Fruit fly (Drosophila melanogaster) whole organism, embryonic: ENCODE data around the gene Dup99B.

Source experiments
- Antp ChIP-seq: fragments of 200-800 bp; sonication (Bioruptor generic); optimal IDR thresholded peaks from 3 replicates; lab custom pipeline; 2016; ENCODE audit warnings: missing biosample characterization, missing genetic modification characterization
- B-H1 ChIP-seq: fragments of 200-800 bp; sonication (Bioruptor generic); IDR thresholded peaks from 3 replicates; pipeline ENCODE4 v1.3.6; 2022; ENCODE audit warnings: missing biosample characterization, missing genetic modification characterization
- Bdp1 ChIP-seq: fragments of 200-800 bp; sonication (Bioruptor generic); optimal IDR thresholded peaks from 3 replicates; lab custom pipeline; 2016; ENCODE audit warnings: missing biosample characterization, missing genetic modification characterization
- BtbVII ChIP-seq: fragments of 200-800 bp; sonication (Bioruptor generic); optimal IDR thresholded peaks from 3 replicates; lab custom pipeline; 2017; ENCODE audit warnings: missing biosample characterization, mild to moderate bottlenecking, missing genetic modification characterization
- Bteb2 ChIP-seq: fragments of 200-800 bp; sonication (Bioruptor generic); optimal IDR thresholded peaks from 2 replicates; lab custom pipeline; 2016; ENCODE audit warnings: missing biosample characterization, missing genetic modification characterization
- CG10431 ChIP-seq: fragments of 200-800 bp; sonication (Bioruptor generic); optimal IDR thresholded peaks from 3 replicates; lab custom pipeline; 2018; ENCODE audit warnings: missing biosample characterization, mild to moderate bottlenecking, missing genetic modification characterization
- CG13296 ChIP-seq: fragments of 200-800 bp; sonication (Bioruptor generic); optimal IDR thresholded peaks from 3 replicates; lab custom pipeline; 2018; ENCODE audit warnings: missing biosample characterization, mild to moderate bottlenecking, missing genetic modification characterization
- CG14441 ChIP-seq: fragments of 200-800 bp; sonication (Bioruptor generic); IDR thresholded peaks from 2 replicates; pipeline ENCODE4 v1.3.6; 2022; ENCODE audit warnings: missing biosample characterization, missing genetic modification characterization
- CG1792 ChIP-seq: fragments of 200-800 bp; sonication (Bioruptor generic); optimal IDR thresholded peaks from 2 replicates; lab custom pipeline; 2016; ENCODE audit warnings: missing biosample characterization, missing genetic modification characterization
- CG2202 ChIP-seq: fragments of 200-800 bp; sonication (Bioruptor generic); optimal IDR thresholded peaks from 2 replicates; lab custom pipeline; 2018; ENCODE audit warnings: missing biosample characterization, mild to moderate bottlenecking, missing genetic modification characterization
- CG2712 ChIP-seq: fragments of 200-800 bp; optimal IDR thresholded peaks from 3 replicates; lab custom pipeline; 2019; ENCODE audit warnings: missing biosample characterization, mild to moderate bottlenecking, missing genetic modification characterization, moderate library complexity
- CG3407 ChIP-seq: fragments of 200-800 bp; sonication (Bioruptor generic); optimal IDR thresholded peaks from 2 replicates; lab custom pipeline; 2018; ENCODE audit warnings: missing biosample characterization, mild to moderate bottlenecking, missing genetic modification characterization
- CG3726 ChIP-seq: fragments of 200-800 bp; sonication (Bioruptor generic); IDR thresholded peaks from 3 replicates; pipeline ENCODE4, ENCODE4 v1.3.6; 2022; ENCODE audit warnings: missing biosample characterization, missing genetic modification characterization
- CG4617 ChIP-seq: fragments of 200-800 bp; sonication (Bioruptor generic); optimal IDR thresholded peaks from 3 replicates; lab custom pipeline; 2016; ENCODE audit warnings: missing biosample characterization, missing genetic modification characterization, borderline replicate concordance
- CG4854 ChIP-seq: fragments of 200-800 bp; sonication (Bioruptor generic); optimal IDR thresholded peaks from 2 replicates; lab custom pipeline; 2016; ENCODE audit warnings: missing biosample characterization, missing genetic modification characterization, inconsistent platforms
- CG6683 ChIP-seq: fragments of 200-800 bp; sonication (Bioruptor generic); optimal IDR thresholded peaks from 2 replicates; lab custom pipeline; 2017; ENCODE audit warnings: missing biosample characterization, mild to moderate bottlenecking, missing genetic modification characterization, missing genetic modification reagents
- CG6689 ChIP-seq: fragments of 200-800 bp; sonication (Bioruptor generic); IDR thresholded peaks from 2 replicates; pipeline ENCODE4 v1.3.6; 2022; ENCODE audit warnings: missing biosample characterization, missing genetic modification characterization
- CG6854 ChIP-seq: fragments of 200-800 bp; sonication (Bioruptor generic); optimal IDR thresholded peaks from 3 replicates; lab custom pipeline; 2017; ENCODE audit warnings: missing biosample characterization, mild to moderate bottlenecking, missing genetic modification characterization
- D ChIP-seq, 2 experiments: fragments of 200-800 bp in 1 of 2; fragments of >200 bp in 1 of 2; sonication (Bioruptor generic) in 1 of 2; optimal IDR thresholded peaks; 2 replicates in 1 of 2; 3 replicates in 1 of 2; lab custom pipeline; 2017; ENCODE audit warnings: mild to moderate bottlenecking in 1 of 2, missing biosample characterization in 1 of 2, missing genetic modification characterization in 1 of 2, missing genetic modification reagents in 1 of 2
- Dbx ChIP-seq: fragments of 200-800 bp; sonication (Bioruptor generic); IDR thresholded peaks from 3 replicates; pipeline ENCODE4 v1.3.6; 2022; ENCODE audit warnings: missing biosample characterization, missing genetic modification characterization
- Dip2 ChIP-seq: fragments of 200-800 bp; sonication (Bioruptor generic); IDR thresholded peaks from 2 replicates; pipeline ENCODE4 v1.3.6; 2022; ENCODE audit warnings: missing biosample characterization, missing genetic modification characterization
- Doc2 ChIP-seq: fragments of 200-800 bp; sonication (Bioruptor generic); IDR thresholded peaks from 2 replicates; pipeline ENCODE4 v1.3.6; 2022; ENCODE audit warnings: missing biosample characterization, missing genetic modification characterization
- Eip74EF ChIP-seq, 2 experiments: fragments of 200-800 bp in 1 of 2; fragments of >200 bp in 1 of 2; sonication (Bioruptor generic) in 1 of 2; optimal IDR thresholded peaks; 2 replicates each; lab custom pipeline; 2017 to 2019; ENCODE audit warnings: missing biosample characterization in 2 of 2, missing genetic modification characterization in 2 of 2, mild to moderate bottlenecking in 1 of 2, moderate library complexity in 1 of 2
- Ets65A ChIP-seq: fragments of 200-800 bp; sonication (Bioruptor generic); peaks from one replicate; lab custom pipeline; 2016; ENCODE audit warnings: missing biosample characterization, missing genetic modification characterization
- Lim3 ChIP-seq: fragments of 200-800 bp; sonication (Bioruptor generic); IDR thresholded peaks from 2 replicates; pipeline ENCODE4 v1.3.6; 2022; ENCODE audit warnings: missing biosample characterization, missing genetic modification characterization
- Neu2 ChIP-seq: fragments of 200-800 bp; sonication (Bioruptor generic); optimal IDR thresholded peaks from 3 replicates; lab custom pipeline; 2016; ENCODE audit warnings: missing biosample characterization, missing genetic modification characterization, borderline replicate concordance
- Ptx1 ChIP-seq: fragments of 200-800 bp; sonication (Bioruptor generic); IDR thresholded peaks from 2 replicates; pipeline ENCODE4 v1.3.6; 2022; ENCODE audit warnings: missing biosample characterization, missing genetic modification characterization
- Rfx ChIP-seq: fragments of 200-800 bp; sonication (Bioruptor generic); IDR thresholded peaks from 2 replicates; pipeline ENCODE4 v1.3.6; 2022; ENCODE audit warnings: missing biosample characterization, missing genetic modification characterization
- Usf ChIP-seq: fragments of 200-800 bp; sonication (Bioruptor generic); optimal IDR thresholded peaks from 2 replicates; lab custom pipeline; 2017; ENCODE audit warnings: missing genotype, missing biosample characterization, missing genetic modification characterization
- ash1 ChIP-seq: fragments of 200-800 bp; sonication (Bioruptor generic); optimal IDR thresholded peaks from 2 replicates; lab custom pipeline; 2018; ENCODE audit warnings: missing biosample characterization, mild to moderate bottlenecking, missing genetic modification characterization
- ato ChIP-seq: fragments of 200-800 bp; sonication (Bioruptor generic); IDR thresholded peaks from 2 replicates; pipeline ENCODE4 v1.3.6; 2022; ENCODE audit warnings: missing biosample characterization, missing genetic modification characterization; ENCODE audit not compliant: partially characterized antibody
- cato ChIP-seq: fragments of 200-800 bp; sonication (Bioruptor generic); optimal IDR thresholded peaks from 2 replicates; lab custom pipeline; 2016; ENCODE audit warnings: missing biosample characterization, missing genetic modification characterization, borderline replicate concordance
- crp ChIP-seq, 2 experiments: fragments of 200-800 bp; sonication (Bioruptor generic); optimal IDR thresholded peaks; 2 replicates in 1 of 2; 3 replicates in 1 of 2; lab custom pipeline; 2017; ENCODE audit warnings: missing biosample characterization in 2 of 2, missing genetic modification characterization in 2 of 2, mild to moderate bottlenecking in 1 of 2, moderate library complexity in 1 of 2
- fd96Cb ChIP-seq: fragments of 200-800 bp; sonication (Bioruptor generic); optimal IDR thresholded peaks from 2 replicates; lab custom pipeline; 2018; ENCODE audit warnings: missing biosample characterization, mild to moderate bottlenecking, missing genetic modification characterization, moderate library complexity
- ftz-f1 ChIP-seq: fragments of 200-800 bp; sonication (Bioruptor generic); optimal IDR thresholded peaks from 2 replicates; lab custom pipeline; 2016; ENCODE audit warnings: missing biosample characterization, missing genetic modification characterization
- gcm ChIP-seq: fragments of 200-800 bp; sonication (Bioruptor generic); optimal IDR thresholded peaks from 2 replicates; lab custom pipeline; 2019; ENCODE audit warnings: missing biosample characterization, mild to moderate bottlenecking, missing genetic modification characterization, moderate library complexity
- ind ChIP-seq: fragments of 200-800 bp; sonication (Bioruptor generic); optimal IDR thresholded peaks from 3 replicates; lab custom pipeline; 2016; ENCODE audit warnings: missing biosample characterization, missing genetic modification characterization
- klu ChIP-seq: fragments of 200-800 bp; sonication (Bioruptor generic); IDR thresholded peaks from 2 replicates; pipeline ENCODE4 v1.3.6; 2022; ENCODE audit warnings: missing biosample characterization, missing genetic modification characterization
- lab ChIP-seq: fragments of 200-800 bp; sonication (Bioruptor generic); optimal IDR thresholded peaks from 3 replicates; lab custom pipeline; 2017; ENCODE audit warnings: missing biosample characterization, missing genetic modification characterization, mild to moderate bottlenecking, moderate library complexity, missing genetic modification reagents
- lmd ChIP-seq: fragments of 200-800 bp; sonication (Bioruptor generic); IDR thresholded peaks from 2 replicates; pipeline ENCODE4 v1.3.6; 2022; ENCODE audit warnings: missing biosample characterization, missing genetic modification characterization
- nerfin-1 ChIP-seq: fragments of 200-800 bp; sonication (Bioruptor generic); optimal IDR thresholded peaks from 3 replicates; lab custom pipeline; 2019; ENCODE audit warnings: missing biosample characterization, mild to moderate bottlenecking, missing genetic modification characterization, moderate library complexity
- nerfin-2 ChIP-seq: fragments of 200-800 bp; sonication (Bioruptor generic); IDR thresholded peaks from 2 replicates; pipeline ENCODE4 v1.3.6; 2022; ENCODE audit warnings: missing biosample characterization, missing genetic modification characterization; ENCODE audit not compliant: partially characterized antibody
- run ChIP-seq: fragments of 200-800 bp; sonication (Bioruptor generic); optimal IDR thresholded peaks from 3 replicates; lab custom pipeline; 2018; ENCODE audit warnings: missing biosample characterization, mild to moderate bottlenecking, missing genetic modification characterization
- slbo ChIP-seq: fragments of 200-800 bp; sonication (Bioruptor generic); IDR thresholded peaks from 2 replicates; pipeline ENCODE4 v1.3.6; 2022; ENCODE audit warnings: missing biosample characterization, missing genetic modification characterization
- tap ChIP-seq: fragments of 200-800 bp; optimal IDR thresholded peaks from 3 replicates; lab custom pipeline; 2019; ENCODE audit warnings: missing biosample characterization, mild to moderate bottlenecking, missing genetic modification characterization, moderate library complexity
- tll ChIP-seq, 2 experiments: fragments of 200-800 bp in 1 of 2; fragments of >200 bp in 1 of 2; sonication (Bioruptor generic) in 1 of 2; optimal IDR thresholded peaks; 2 replicates each; lab custom pipeline; 2017 to 2019; ENCODE audit warnings: missing biosample characterization in 2 of 2, missing genetic modification characterization in 2 of 2, mild to moderate bottlenecking in 1 of 2, moderate library complexity in 1 of 2
- trh ChIP-seq: fragments of 200-800 bp; sonication (Bioruptor generic); optimal IDR thresholded peaks from 2 replicates; lab custom pipeline; 2016; ENCODE audit warnings: missing biosample characterization, missing genetic modification characterization
- unpg ChIP-seq: fragments of 200-800 bp; sonication (Bioruptor generic); optimal IDR thresholded peaks from 3 replicates; lab custom pipeline; 2018; ENCODE audit warnings: missing biosample characterization, mild to moderate bottlenecking, missing genetic modification characterization, moderate library complexity
- wek ChIP-seq: fragments of 200-800 bp; sonication (Bioruptor generic); optimal IDR thresholded peaks from 3 replicates; lab custom pipeline; 2018; ENCODE audit warnings: missing biosample characterization, mild to moderate bottlenecking, missing genetic modification characterization, moderate library complexity

Dup99B gene

DNA sequence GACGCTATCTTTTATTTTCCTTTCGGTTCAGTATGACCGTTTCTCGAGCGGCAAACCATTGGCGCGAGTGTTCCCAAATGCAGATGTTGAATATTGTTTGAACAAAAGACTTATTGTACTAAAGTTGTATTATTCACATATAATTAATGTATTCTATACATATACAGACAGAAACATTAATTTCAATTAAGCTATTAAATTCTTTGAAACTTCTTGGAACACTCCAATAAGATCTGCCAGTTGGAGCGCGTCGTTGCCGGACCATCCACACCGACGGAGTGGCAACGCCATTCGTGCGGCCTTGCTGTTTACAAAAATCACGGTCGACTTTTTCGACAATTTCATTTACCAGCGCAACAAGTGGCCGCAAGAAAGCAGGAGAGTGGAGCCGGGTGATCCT is 29.9 kb upstream of the Dup99B start, which contains the start of the genes Wdr24 and IntS11 (continued):
- no peak for TF ChIP-seq CG6683 (GFP tag; lab: Kevin White, UChicago)
- peak; percentile 68 for TF ChIP-seq CG13296 (GFP tag; lab: Kevin White, UChicago)
- peak; percentile 97 for TF ChIP-seq Rfx (GFP tag; lab: Robert Waterston, UW)
- TF ChIP-seq CG6689 (GFP tag; lab: Robert Waterston, UW), result peak; percentile 88
- TF ChIP-seq Antp (GFP tag; lab: Kevin White, UChicago), result peak; percentile 58
- TF ChIP-seq Dip2 (GFP tag; lab: Robert Waterston, UW), result 0 out of 2 replicates have a peak, but pooled peaks have one; percentile 28
- 0 out of 2 replicates have a peak, but pooled peaks have one; percentile 9 for TF ChIP-seq nerfin-2 (GFP tag; lab: Robert Waterston, UW)
- no peak for TF ChIP-seq run (tag; lab: Kevin White, UChicago)
- TF ChIP-seq klu (GFP tag; lab: Robert Waterston, UW), result peak; percentile 92
- TF ChIP-seq CG4617, result peak; percentile 91
- peak; percentile 64 for TF ChIP-seq Doc2
- TF ChIP-seq lab (GFP tag; lab: Kevin White, UChicago), result no peak
- peak in 1 of 2 experiments; percentile 64 for TF ChIP-seq tll (GFP tag; optimal IDR thresholded peaks at IDR 0.05; lab: Kevin White, UChicago)
- no peak for TF ChIP-seq ash1
- TF ChIP-seq CG1792 (GFP tag; lab: Kevin White, UChicago), result peak; percentile 43
- TF ChIP-seq Bteb2 (GFP tag; lab: Kevin White, UChicago), result peak; percentile 70
- TF ChIP-seq Neu2 (GFP tag; lab: Kevin White, UChicago), result no peak
- TF ChIP-seq Usf (GFP tag; lab: Kevin White, UChicago), result peak; percentile 87
- TF ChIP-seq wek (GFP tag; lab: Kevin White, UChicago), result peak; percentile 22
- TF ChIP-seq nerfin-1 (tag; lab: Kevin White, UChicago), result peak; percentile 41
- TF ChIP-seq CG2202 (tag; lab: Kevin White, UChicago), result peak; percentile 11
- TF ChIP-seq CG3407 (GFP tag; lab: Kevin White, UChicago), result no peak
- no peak for TF ChIP-seq gcm (GFP tag; lab: Kevin White, UChicago)
- peak; percentile 64 for TF ChIP-seq Lim3 (GFP tag; lab: Robert Waterston, UW)
- TF ChIP-seq CG3726 (GFP tag; lab: Robert Waterston, UW), result peak; percentile 85; the same call in 2 of the 3 replicates
- peak; percentile 98 for TF ChIP-seq ftz-f1 (GFP tag; lab: Kevin White, UChicago)
- peak; percentile 96 for TF ChIP-seq Dbx (GFP tag; lab: Robert Waterston, UW)
- TF ChIP-seq Bdp1, result peak; percentile 44
- TF ChIP-seq ato (GFP tag; lab: Robert Waterston, UW), result no peak
- peak; percentile 18 for TF ChIP-seq trh
- peak; percentile 96 for TF ChIP-seq CG14441 (GFP tag; lab: Robert Waterston, UW)
- peak; percentile 81 for TF ChIP-seq CG2712 (tag; lab: Kevin White, UChicago)
- no peak for TF ChIP-seq tap (tag; lab: Kevin White, UChicago)
- TF ChIP-seq cato (GFP tag; lab: Kevin White, UChicago), result peak; percentile 38
- TF ChIP-seq fd96Cb (tag; lab: Kevin White, UChicago), result peak; percentile 75
- peak; percentile 98 for TF ChIP-seq Ets65A (GFP tag; lab: Kevin White, UChicago)
- peak; percentile 74 for TF ChIP-seq ind (GFP tag; lab: Kevin White, UChicago)
- TF ChIP-seq CG10431 (GFP tag; lab: Kevin White, UChicago), result no peak
- TF ChIP-seq BtbVII (GFP tag; lab: Kevin White, UChicago), result peak; percentile 27
- TF ChIP-seq CG6854, result no peak
- TF ChIP-seq Eip74EF (GFP tag; optimal IDR thresholded peaks at IDR 0.05; lab: Kevin White, UChicago), result no peak
- TF ChIP-seq unpg (GFP tag; lab: Kevin White, UChicago), result peak; percentile 84
- peak; percentile 98 for TF ChIP-seq slbo (GFP tag; lab: Robert Waterston, UW)
- peak; percentile 80; the same call in 2 of the 3 replicates for TF ChIP-seq B-H1
- TF ChIP-seq CG4854 (GFP tag; lab: Kevin White, UChicago), result peak; percentile 58
- TF ChIP-seq crp (GFP tag; optimal IDR thresholded peaks at IDR 0.05; lab: Kevin White, UChicago), result peak in 1 of 2 experiments; percentile 70
- TF ChIP-seq D (optimal IDR thresholded peaks at IDR 0.05; lab: Kevin White, UChicago), result no peak
- no peak for TF ChIP-seq D (GFP tag; optimal IDR thresholded peaks at IDR 0.05; lab: Kevin White, UChicago)
- TF ChIP-seq lmd, result peak; percentile 94
- peak; percentile 98 for TF ChIP-seq Ptx1
